Worm (Caenorhabditis elegans) whole organism, L1 larva: ENCODE measurements around the gene alh-9.

ENCODE experiments used
- C04F5.9 ChIP-seq: sonication (generic microtip); optimal IDR thresholded peaks from 2 replicates; lab custom pipeline; 2016; ENCODE audit warnings: missing genetic modification characterization, missing compliant biosample characterization
- F16B12.6 ChIP-seq: fragments of 150-350 bp; optimal IDR thresholded peaks from 2 replicates; lab custom pipeline; 2014; ENCODE audit warnings: missing biosample characterization, missing genetic modification characterization
- Y116A8C.19 ChIP-seq: sonication (generic microtip); optimal IDR thresholded peaks from 2 replicates; lab custom pipeline; 2016; ENCODE audit warnings: missing compliant biosample characterization, missing genetic modification characterization, borderline replicate concordance
- aha-1 ChIP-seq: fragments of 150-350 bp; optimal IDR thresholded peaks from 2 replicates; lab custom pipeline; 2014; ENCODE audit warnings: missing biosample characterization, missing genetic modification characterization
- alr-1 ChIP-seq: fragments of 200-800 bp; sonication (Bioruptor generic); optimal IDR thresholded peaks from 2 replicates; lab custom pipeline; 2018; ENCODE audit warnings: borderline replicate concordance, mild to moderate bottlenecking, missing genetic modification characterization, missing compliant biosample characterization
- ceh-63 ChIP-seq: fragments of 200-800 bp; sonication (Bioruptor generic); optimal IDR thresholded peaks from 2 replicates; lab custom pipeline; 2018; ENCODE audit warnings: mild to moderate bottlenecking, missing genetic modification characterization, missing compliant biosample characterization
- ceh-8 ChIP-seq: fragments of 200-800 bp; sonication (Bioruptor generic); optimal IDR thresholded peaks from 2 replicates; lab custom pipeline; 2018; ENCODE audit warnings: mild to moderate bottlenecking, missing genetic modification characterization, moderate library complexity, missing compliant biosample characterization
- ceh-82 ChIP-seq, 3 experiments: fragments of 150-350 bp in 1 of 3; sonication (generic microtip) in 2 of 3; optimal IDR thresholded peaks; 2 replicates each; lab custom pipeline; 2014 to 2017; ENCODE audit warnings: missing biosample characterization in 3 of 3, missing genetic modification characterization in 3 of 3
- ceh-88 ChIP-seq: fragments of 200-800 bp; sonication (Bioruptor generic); IDR thresholded peaks from 2 replicates; pipeline ENCODE4 v1.3.6; 2022; ENCODE audit warnings: missing genetic modification characterization, missing compliant biosample characterization
- dpl-1 ChIP-seq, 3 experiments: fragments of 150-350 bp in 2 of 3; sonication (generic microtip) in 1 of 3; optimal IDR thresholded peaks; 2 replicates each; lab custom pipeline; 2014 to 2017; ENCODE audit warnings: missing biosample characterization in 3 of 3, missing genetic modification characterization in 3 of 3, missing genetic modification reagents in 3 of 3
- dsc-1 ChIP-seq: sonication (generic microtip); optimal IDR thresholded peaks from 2 replicates; lab custom pipeline; 2016; ENCODE audit warnings: mild to moderate bottlenecking, missing genetic modification characterization, missing compliant biosample characterization
- efl-3 ChIP-seq: fragments of 200-800 bp; sonication (Bioruptor generic); optimal IDR thresholded peaks from 2 replicates; lab custom pipeline; 2018; ENCODE audit warnings: mild to moderate bottlenecking, missing genetic modification characterization, missing compliant biosample characterization
- egl-13 ChIP-seq: sonication (generic microtip); optimal IDR thresholded peaks from 2 replicates; lab custom pipeline; 2016; ENCODE audit warnings: missing genotype, missing genetic modification reagents, missing genetic modification characterization, missing compliant biosample characterization
- elt-2 ChIP-seq: sonication (generic microtip); optimal IDR thresholded peaks from 2 replicates; lab custom pipeline; 2016; ENCODE audit warnings: missing genetic modification characterization, mild to moderate bottlenecking, inconsistent platforms, missing compliant biosample characterization, missing genetic modification reagents
- fkh-4 ChIP-seq: sonication (generic microtip); optimal IDR thresholded peaks from 2 replicates; lab custom pipeline; 2016; ENCODE audit warnings: missing compliant biosample characterization, missing genetic modification characterization, borderline replicate concordance
- fkh-8 ChIP-seq: sonication (generic microtip); optimal IDR thresholded peaks from 2 replicates; lab custom pipeline; 2016; ENCODE audit warnings: mild to moderate bottlenecking, missing genetic modification characterization, missing compliant biosample characterization
- hlh-17 ChIP-seq: fragments of 200-800 bp; sonication (Bioruptor generic); optimal IDR thresholded peaks from 2 replicates; lab custom pipeline; 2018; ENCODE audit warnings: missing genetic modification characterization, mild to moderate bottlenecking, missing compliant biosample characterization, moderate library complexity, borderline replicate concordance
- hlh-4 ChIP-seq: sonication (generic microtip); optimal IDR thresholded peaks from 2 replicates; lab custom pipeline; 2016; ENCODE audit warnings: mild to moderate bottlenecking, missing genetic modification characterization, missing compliant biosample characterization
- hpl-2 ChIP-seq: fragments of 150-350 bp; optimal IDR thresholded peaks from 2 replicates; lab custom pipeline; 2014; ENCODE audit warnings: missing biosample characterization, missing genetic modification reagents, missing genetic modification characterization
- irx-1 ChIP-seq: sonication (generic microtip); optimal IDR thresholded peaks from 2 replicates; lab custom pipeline; 2016; ENCODE audit warnings: missing genetic modification characterization, missing compliant biosample characterization
- isw-1 ChIP-seq: fragments of 200-800 bp; sonication (Bioruptor generic); IDR thresholded peaks from 2 replicates; pipeline ENCODE4 v1.3.6; 2022; ENCODE audit warnings: missing genetic modification characterization, missing compliant biosample characterization
- jun-1 ChIP-seq: fragments of 150-350 bp; optimal IDR thresholded peaks from 2 replicates; lab custom pipeline; 2014; ENCODE audit warnings: missing biosample characterization, missing genetic modification reagents, missing genetic modification characterization
- lin-13 ChIP-seq: fragments of 150-350 bp; optimal IDR thresholded peaks from 2 replicates; lab custom pipeline; 2014; ENCODE audit warnings: missing biosample characterization, missing genetic modification reagents, missing genetic modification characterization
- lin-35 ChIP-seq, 2 experiments: fragments of 150-350 bp; optimal IDR thresholded peaks; 2 replicates each; lab custom pipeline; 2014; ENCODE audit warnings: missing biosample characterization in 2 of 2, missing genetic modification characterization in 2 of 2, missing genetic modification reagents in 2 of 2
- lin-39 ChIP-seq: fragments of 150-350 bp; optimal IDR thresholded peaks from 2 replicates; lab custom pipeline; 2014; ENCODE audit warnings: missing biosample characterization, missing genetic modification reagents, missing genetic modification characterization
- lir-3 ChIP-seq: sonication (generic microtip); optimal IDR thresholded peaks from 2 replicates; lab custom pipeline; 2016; ENCODE audit warnings: mild to moderate bottlenecking, missing genetic modification characterization, moderate library complexity, missing compliant biosample characterization; ENCODE audit not compliant: poor library complexity
- lsy-2 ChIP-seq, 2 experiments: fragments of 150-350 bp; optimal IDR thresholded peaks; 2 replicates each; lab custom pipeline; 2014; ENCODE audit warnings: missing biosample characterization in 2 of 2, missing genetic modification characterization in 2 of 2
- mdl-1 ChIP-seq, 2 experiments: fragments of 150-350 bp; optimal IDR thresholded peaks; 2 replicates each; lab custom pipeline; 2014 to 2017; ENCODE audit warnings: missing biosample characterization in 2 of 2, missing genetic modification characterization in 2 of 2, inconsistent platforms in 1 of 2
- mep-1 ChIP-seq: fragments of 150-350 bp; optimal IDR thresholded peaks from 2 replicates; lab custom pipeline; 2014; ENCODE audit warnings: missing biosample characterization, missing genetic modification characterization
- nhr-11 ChIP-seq: fragments of 150-350 bp; optimal IDR thresholded peaks from 2 replicates; lab custom pipeline; 2014; ENCODE audit warnings: missing biosample characterization, missing genetic modification characterization
- nhr-12 ChIP-seq: sonication (generic microtip); optimal IDR thresholded peaks from 2 replicates; lab custom pipeline; 2017; ENCODE audit warnings: missing biosample characterization, missing genetic modification characterization
- nhr-19 ChIP-seq: fragments of 200-800 bp; sonication (Bioruptor generic); conservative IDR thresholded peaks from 2 replicates; pipeline ENCODE4 v1.3.6; 2022; ENCODE audit warnings: missing genetic modification characterization, missing compliant biosample characterization
- nhr-20 ChIP-seq: sonication (generic microtip); optimal IDR thresholded peaks from 2 replicates; lab custom pipeline; 2016; ENCODE audit warnings: mild to moderate bottlenecking, missing genetic modification characterization, missing compliant biosample characterization
- nhr-237 ChIP-seq: fragments of 150-350 bp; optimal IDR thresholded peaks from 2 replicates; lab custom pipeline; 2014; ENCODE audit warnings: missing biosample characterization, missing genetic modification characterization
- nhr-71 ChIP-seq: sonication (generic microtip); optimal IDR thresholded peaks from 2 replicates; lab custom pipeline; 2016; ENCODE audit warnings: mild to moderate bottlenecking, missing genetic modification characterization, moderate library complexity, missing compliant biosample characterization
- nhr-77 ChIP-seq: fragments of 150-350 bp; optimal IDR thresholded peaks from 2 replicates; lab custom pipeline; 2014; ENCODE audit warnings: missing biosample characterization, missing genetic modification characterization
- nhr-84 ChIP-seq: sonication (generic microtip); optimal IDR thresholded peaks from 2 replicates; lab custom pipeline; 2017; ENCODE audit warnings: missing biosample characterization, missing genetic modification characterization
- nhr-85 ChIP-seq: sonication (generic microtip); peaks from one replicate; lab custom pipeline; 2016; ENCODE audit warnings: missing genetic modification characterization, inconsistent platforms, missing compliant biosample characterization
- pag-3 ChIP-seq: sonication (generic microtip); optimal IDR thresholded peaks from 2 replicates; lab custom pipeline; 2017; ENCODE audit warnings: missing genetic modification characterization, mild to moderate bottlenecking, missing compliant biosample characterization, antibody characterized with exemption, borderline replicate concordance; ENCODE audit not compliant: insufficient read depth
- skn-1 ChIP-seq: fragments of 150-350 bp; optimal IDR thresholded peaks from 2 replicates; lab custom pipeline; 2014; ENCODE audit warnings: missing biosample characterization, missing genetic modification characterization
- snu-23 ChIP-seq: sonication (generic microtip); optimal IDR thresholded peaks from 2 replicates; lab custom pipeline; 2016; ENCODE audit warnings: missing genetic modification characterization, missing compliant biosample characterization
- sup-37 ChIP-seq: fragments of 200-800 bp; sonication (Bioruptor generic); optimal IDR thresholded peaks from 2 replicates; lab custom pipeline; 2018; ENCODE audit warnings: mild to moderate bottlenecking, missing genetic modification characterization, missing compliant biosample characterization
- tbx-2 ChIP-seq: sonication (generic microtip); optimal IDR thresholded peaks from 2 replicates; lab custom pipeline; 2016; ENCODE audit warnings: missing genetic modification characterization, missing compliant biosample characterization
- tlp-1 ChIP-seq: fragments of 150-350 bp; optimal IDR thresholded peaks from 2 replicates; lab custom pipeline; 2014; ENCODE audit warnings: missing biosample characterization, missing genetic modification characterization
- unc-130 ChIP-seq: fragments of 150-350 bp; optimal IDR thresholded peaks from 2 replicates; lab custom pipeline; 2017; ENCODE audit warnings: missing biosample characterization, missing genetic modification characterization, inconsistent platforms
- unc-30 ChIP-seq: sonication (generic microtip); optimal IDR thresholded peaks from 2 replicates; lab custom pipeline; 2017; ENCODE audit warnings: missing biosample characterization, missing genetic modification characterization
- unc-62 ChIP-seq: fragments of 150-350 bp; optimal IDR thresholded peaks from 2 replicates; lab custom pipeline; 2014; ENCODE audit warnings: missing biosample characterization, missing genetic modification reagents, missing genetic modification characterization
- unc-86 ChIP-seq: sonication (generic microtip); optimal IDR thresholded peaks from 2 replicates; lab custom pipeline; 2016; ENCODE audit warnings: missing genetic modification characterization, missing compliant biosample characterization
- xbp-1 ChIP-seq: sonication (generic microtip); optimal IDR thresholded peaks from 2 replicates; lab custom pipeline; 2016; ENCODE audit warnings: missing genetic modification characterization, missing compliant biosample characterization
- zag-1 ChIP-seq: fragments of 150-350 bp; optimal IDR thresholded peaks from 2 replicates; lab custom pipeline; 2014; ENCODE audit warnings: missing biosample characterization, missing genetic modification characterization
- ztf-4 ChIP-seq: fragments of 150-350 bp; optimal IDR thresholded peaks from 2 replicates; lab custom pipeline; 2014; ENCODE audit warnings: missing biosample characterization, missing genetic modification characterization

The alh-9 gene

ce11 chrIII:5843662-5844061, 12.2 kb upstream of the alh-9 start (continued):
- no peak for TF ChIP-seq ceh-82 (tag; optimal IDR thresholded peaks at IDR 0.05; lab: Kevin White, UChicago)
- TF ChIP-seq xbp-1 (tag; lab: Kevin White, UChicago) = no peak
- TF ChIP-seq isw-1 (GFP tag; lab: Robert Waterston, UW) = no peak

ce11 chrIII:5845483-5845882, 10.3 kb upstream of the alh-9 start:
- TF ChIP-seq unc-62 (GFP tag; lab: Kevin White, UChicago) (no peak), hlh-17 (GFP tag; lab: Kevin White, UChicago) (no peak), mdl-1 (tag; optimal IDR thresholded peaks at IDR 0.05; lab: Kevin White, UChicago) (peak; percentile 66 to 80), F16B12.6 (tag; lab: Kevin White, UChicago) (no peak), skn-1 (tag; lab: Kevin White, UChicago) (peak; percentile 52), mep-1 (tag; lab: Kevin White, UChicago) (peak; percentile 82), fkh-4 (no peak), nhr-77 (tag; lab: Kevin White, UChicago) (no peak), xbp-1 (tag; lab: Kevin White, UChicago) (peak; percentile 58), lin-35 (GFP tag; optimal IDR thresholded peaks at IDR 0.05; lab: Kevin White, UChicago) (peak in 1 of 2 experiments; percentile 56), irx-1 (tag; lab: Kevin White, UChicago) (peak; percentile 51), alr-1 (tag; lab: Kevin White, UChicago) (no peak), nhr-20 (tag; lab: Kevin White, UChicago) (peak; percentile 37), sup-37 (GFP tag; lab: Kevin White, UChicago) (no peak), C04F5.9 (tag; lab: Kevin White, UChicago) (no peak), nhr-85 (no peak), hlh-4 (tag; lab: Kevin White, UChicago) (no peak), tbx-2 (tag; lab: Kevin White, UChicago) (peak; percentile 62), fkh-8 (tag; lab: Kevin White, UChicago) (peak; percentile 93), nhr-84 (tag; lab: Kevin White, UChicago) (no peak), dpl-1 (GFP tag; optimal IDR thresholded peaks at IDR 0.05; lab: Kevin White, UChicago) (peak; percentile 6 to 33 (median 17)), snu-23 (peak; percentile 75), nhr-12 (no peak), elt-2 (no peak), lin-13 (GFP tag; lab: Kevin White, UChicago) (peak; percentile 7), aha-1 (tag; lab: Kevin White, UChicago) (no peak), lin-39 (tag; lab: Kevin White, UChicago) (no peak), efl-3 (GFP tag; lab: Kevin White, UChicago) (no peak), nhr-237 (tag; lab: Kevin White, UChicago) (no peak), hpl-2 (GFP tag; lab: Kevin White, UChicago) (no peak), lir-3 (tag; lab: Kevin White, UChicago) (no peak), Y116A8C.19 (tag; lab: Kevin White, UChicago) (no peak), nhr-19 (GFP tag; lab: Robert Waterston, UW) (0 out of 2 replicates have a peak, but pooled peaks have one; percentile 27), zag-1 (tag; lab: Kevin White, UChicago) (peak; percentile 40), jun-1 (tag; lab: Kevin White, UChicago) (peak; percentile 4), ceh-63 (GFP tag; lab: Kevin White, UChicago) (no peak), nhr-11 (peak; percentile 3), unc-30 (no peak), ztf-4 (tag; lab: Kevin White, UChicago) (no peak), ceh-8 (peak; percentile 12), unc-86 (tag; lab: Kevin White, UChicago) (peak; percentile 82), lsy-2 (tag; optimal IDR thresholded peaks at IDR 0.05; lab: Kevin White, UChicago) (peak; percentile 45 to 87), tlp-1 (tag; lab: Kevin White, UChicago) (no peak), unc-130 (tag; lab: Kevin White, UChicago) (peak; percentile 42), ceh-88 (GFP tag; lab: Robert Waterston, UW) (0 out of 2 replicates have a peak, but pooled peaks have one; percentile 26), pag-3 (tag; lab: Kevin White, UChicago) (peak; percentile 29), nhr-71 (tag; lab: Kevin White, UChicago) (peak; percentile 88), dsc-1 (tag; lab: Kevin White, UChicago) (peak; percentile 72), egl-13 (tag; lab: Kevin White, UChicago) (peak; percentile 60)
